Fruit fly (Drosophila melanogaster) whole organism, adult: ENCODE data around the gene Mip.

Experiments
- CG11617 ChIP-seq: fragments of 200-800 bp; sonication (Bioruptor generic); optimal IDR thresholded peaks from 2 replicates; lab custom pipeline; 2017; ENCODE audit warnings: mild to moderate bottlenecking, missing biosample characterization, missing genetic modification reagents, missing genetic modification characterization
- CG12768 ChIP-seq: fragments of 200-800 bp; sonication (Bioruptor generic); optimal IDR thresholded peaks from 2 replicates; lab custom pipeline; 2017; ENCODE audit warnings: missing biosample characterization, missing genetic modification characterization, mild to moderate bottlenecking, moderate library complexity, missing genetic modification reagents
- CG14711 ChIP-seq: fragments of 200-800 bp; sonication (Bioruptor generic); optimal IDR thresholded peaks from 2 replicates; lab custom pipeline; 2018; ENCODE audit warnings: missing biosample characterization, mild to moderate bottlenecking, missing genetic modification characterization, moderate library complexity
- CG1620 ChIP-seq: fragments of 200-800 bp; sonication (Bioruptor generic); optimal IDR thresholded peaks from 2 replicates; lab custom pipeline; 2016; ENCODE audit warnings: missing biosample characterization, missing genetic modification characterization
- CG33017 ChIP-seq: fragments of 200-800 bp; sonication (Bioruptor generic); optimal IDR thresholded peaks from 2 replicates; lab custom pipeline; 2018; ENCODE audit warnings: missing biosample characterization, mild to moderate bottlenecking, missing genetic modification characterization, moderate library complexity
- CG5204 ChIP-seq: fragments of 200-800 bp; sonication (Bioruptor generic); optimal IDR thresholded peaks from 2 replicates; lab custom pipeline; 2016; ENCODE audit warnings: missing biosample characterization, missing genetic modification characterization
- CG7045 ChIP-seq: fragments of 200-800 bp; sonication (Bioruptor generic); optimal IDR thresholded peaks from 2 replicates; lab custom pipeline; 2017; ENCODE audit warnings: missing biosample characterization, mild to moderate bottlenecking, missing genetic modification characterization
- CG7101 ChIP-seq: fragments of 200-800 bp; sonication (Bioruptor generic); optimal IDR thresholded peaks from 2 replicates; lab custom pipeline; 2018; ENCODE audit warnings: missing biosample characterization, mild to moderate bottlenecking, missing genetic modification characterization, moderate library complexity
- Clk ChIP-seq: fragments of 200-800 bp; sonication (Bioruptor generic); optimal IDR thresholded peaks from 2 replicates; lab custom pipeline; 2017; ENCODE audit warnings: missing biosample characterization, missing genetic modification characterization
- Crg-1 ChIP-seq: fragments of 200-800 bp; sonication (Bioruptor generic); optimal IDR thresholded peaks from 2 replicates; lab custom pipeline; 2016; ENCODE audit warnings: missing biosample characterization, missing genetic modification characterization
- Hr96 ChIP-seq: fragments of 200-800 bp; sonication (Bioruptor generic); optimal IDR thresholded peaks from 2 replicates; lab custom pipeline; 2016; ENCODE audit warnings: missing biosample characterization, missing genetic modification characterization
- Mnt ChIP-seq: fragments of 200-800 bp; sonication (Bioruptor generic); optimal IDR thresholded peaks from 2 replicates; lab custom pipeline; 2016; ENCODE audit warnings: missing biosample characterization, mild to moderate bottlenecking, missing genetic modification characterization
- bab1 ChIP-seq: fragments of 200-800 bp; sonication (Bioruptor generic); optimal IDR thresholded peaks from 3 replicates; lab custom pipeline; 2019; ENCODE audit warnings: missing biosample characterization, mild to moderate bottlenecking, missing genetic modification characterization, moderate library complexity
- cic ChIP-seq: fragments of 200-800 bp; sonication (Bioruptor generic); optimal IDR thresholded peaks from 2 replicates; lab custom pipeline; 2017; ENCODE audit warnings: missing biosample characterization, mild to moderate bottlenecking, missing genetic modification characterization, moderate library complexity
- cnc ChIP-seq, 2 experiments: fragments of >200 bp; optimal IDR thresholded peaks; 2 replicates each; lab custom pipeline; 2017
- kay ChIP-seq: fragments of 200-800 bp; sonication (Bioruptor generic); peaks from one replicate; lab custom pipeline; 2016; ENCODE audit warnings: missing biosample characterization, missing genetic modification characterization, borderline replicate concordance
- ovo ChIP-seq: fragments of 200-800 bp; sonication (Bioruptor generic); optimal IDR thresholded peaks from 2 replicates; lab custom pipeline; 2016; ENCODE audit warnings: missing biosample characterization, missing genetic modification characterization
- pad ChIP-seq: fragments of 200-800 bp; sonication (Bioruptor generic); optimal IDR thresholded peaks from 3 replicates; lab custom pipeline; 2017; ENCODE audit warnings: missing biosample characterization, missing genetic modification characterization, mild to moderate bottlenecking, moderate library complexity, missing genetic modification reagents
- tj ChIP-seq: fragments of 200-800 bp; sonication (Bioruptor generic); optimal IDR thresholded peaks from 3 replicates; lab custom pipeline; 2017; ENCODE audit warnings: missing biosample characterization, mild to moderate bottlenecking, missing genetic modification characterization, moderate library complexity
- toe ChIP-seq: fragments of 200-800 bp; sonication (Bioruptor generic); optimal IDR thresholded peaks from 2 replicates; lab custom pipeline; 2016; ENCODE audit warnings: missing biosample characterization, missing genetic modification characterization

Gene Mip

DNA sequence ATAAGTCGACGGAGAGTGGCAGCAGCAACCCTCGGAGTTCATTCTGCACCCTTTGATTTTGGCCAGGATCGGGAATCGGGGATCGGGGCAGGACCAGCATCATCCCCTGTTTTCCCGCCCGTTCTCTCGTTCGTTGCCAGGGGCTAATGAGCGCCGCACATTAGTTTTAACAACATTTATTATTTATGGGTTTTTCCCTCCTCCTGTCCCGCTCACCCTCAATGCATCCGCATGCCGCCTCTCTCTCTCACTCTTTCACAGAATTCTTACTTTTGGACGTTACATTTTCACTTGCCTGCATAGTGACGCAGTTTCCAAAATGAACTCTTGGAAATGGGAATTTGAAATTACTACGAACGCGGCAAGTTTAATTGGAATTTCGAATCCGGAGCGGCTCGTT lies 17.5 kb upstream of the Mip start:
- TF ChIP-seq cic (GFP tag; lab: Kevin White, UChicago) (no peak), tj (GFP tag; lab: Kevin White, UChicago) (no peak), kay (GFP tag; lab: Kevin White, UChicago) (no peak), CG11617 (GFP tag; lab: Kevin White, UChicago) (no peak), CG12768 (GFP tag; lab: Kevin White, UChicago) (no peak), CG14711 (no peak), Clk (GFP tag; lab: Kevin White, UChicago) (no peak), Crg-1 (GFP tag; lab: Kevin White, UChicago) (no peak), CG33017 (tag; lab: Kevin White, UChicago) (no peak), Hr96 (no peak), Mnt (GFP tag; lab: Kevin White, UChicago) (no peak), bab1 (GFP tag; lab: Kevin White, UChicago) (no peak), CG7045 (GFP tag; lab: Kevin White, UChicago) (no peak), CG7101 (no peak), CG1620 (GFP tag; lab: Kevin White, UChicago) (no peak), CG5204 (GFP tag; lab: Kevin White, UChicago) (no peak), toe (GFP tag; lab: Kevin White, UChicago) (no peak)

DNA sequence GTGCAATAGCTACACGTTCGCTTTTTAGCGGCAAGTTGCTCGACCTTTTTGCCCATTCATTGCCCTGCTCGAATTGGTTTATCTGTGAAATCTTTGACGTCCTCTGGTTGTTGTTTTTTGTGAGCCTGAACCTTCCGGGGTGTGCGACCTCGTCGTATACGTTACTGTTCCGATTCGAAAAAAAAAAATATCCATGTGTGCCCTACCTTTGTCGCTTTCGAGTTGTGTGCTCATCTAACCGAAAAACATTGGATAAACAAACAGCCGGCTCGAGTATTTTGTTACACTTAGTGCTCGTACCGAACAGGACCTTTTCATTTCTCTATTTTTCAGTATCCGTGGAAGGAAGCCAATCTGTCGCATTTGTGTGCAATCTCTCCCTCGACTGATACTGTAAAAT lies 14.6 kb upstream of the Mip start:
- no peak for TF ChIP-seq CG1620 (GFP tag; lab: Kevin White, UChicago)
- TF ChIP-seq CG11617 (GFP tag; lab: Kevin White, UChicago), result no peak
- TF ChIP-seq ovo (GFP tag; lab: Kevin White, UChicago), result no peak
- no peak for TF ChIP-seq Mnt (GFP tag; lab: Kevin White, UChicago)
- TF ChIP-seq CG5204 (GFP tag; lab: Kevin White, UChicago), result no peak
- TF ChIP-seq toe (GFP tag; lab: Kevin White, UChicago), result no peak
- TF ChIP-seq bab1 (GFP tag; lab: Kevin White, UChicago), result no peak

DNA sequence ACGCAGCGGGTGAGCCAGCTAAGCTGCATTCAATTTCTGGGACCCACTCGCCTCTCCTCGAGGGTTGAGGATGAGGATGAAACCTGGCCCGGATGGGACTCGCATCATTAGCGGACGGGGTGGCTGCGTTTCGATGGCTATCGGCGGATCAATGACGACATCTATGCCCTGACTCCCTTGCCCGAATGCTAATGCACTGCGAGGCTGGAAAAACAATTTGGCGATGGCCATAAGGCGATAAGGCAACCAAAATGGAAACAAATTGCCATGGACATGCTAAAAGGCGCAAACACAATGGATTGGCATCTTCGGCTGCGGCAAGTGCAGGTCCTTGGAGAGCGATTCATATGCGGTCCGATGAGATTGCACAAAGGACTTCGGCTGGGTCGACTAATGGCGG lies 13.5 kb upstream of the Mip start:
- no peak for TF ChIP-seq Clk (GFP tag; lab: Kevin White, UChicago)
- TF ChIP-seq Crg-1 (GFP tag; lab: Kevin White, UChicago), result no peak
- TF ChIP-seq CG14711, result no peak
- no peak for TF ChIP-seq toe (GFP tag; lab: Kevin White, UChicago)
- TF ChIP-seq cic (GFP tag; lab: Kevin White, UChicago), result no peak
- no peak for TF ChIP-seq CG7101
- TF ChIP-seq CG1620 (GFP tag; lab: Kevin White, UChicago), result no peak
- TF ChIP-seq CG11617 (GFP tag; lab: Kevin White, UChicago), result no peak
- no peak for TF ChIP-seq cnc (optimal IDR thresholded peaks at IDR 0.05; lab: Kevin White, UChicago)
- TF ChIP-seq CG5204 (GFP tag; lab: Kevin White, UChicago), result no peak
- TF ChIP-seq CG7045 (GFP tag; lab: Kevin White, UChicago), result no peak
- TF ChIP-seq kay (GFP tag; lab: Kevin White, UChicago), result no peak
- no peak for TF ChIP-seq pad (GFP tag; lab: Kevin White, UChicago)
- TF ChIP-seq Mnt (GFP tag; lab: Kevin White, UChicago), result no peak
- TF ChIP-seq CG33017 (tag; lab: Kevin White, UChicago), result no peak

DNA sequence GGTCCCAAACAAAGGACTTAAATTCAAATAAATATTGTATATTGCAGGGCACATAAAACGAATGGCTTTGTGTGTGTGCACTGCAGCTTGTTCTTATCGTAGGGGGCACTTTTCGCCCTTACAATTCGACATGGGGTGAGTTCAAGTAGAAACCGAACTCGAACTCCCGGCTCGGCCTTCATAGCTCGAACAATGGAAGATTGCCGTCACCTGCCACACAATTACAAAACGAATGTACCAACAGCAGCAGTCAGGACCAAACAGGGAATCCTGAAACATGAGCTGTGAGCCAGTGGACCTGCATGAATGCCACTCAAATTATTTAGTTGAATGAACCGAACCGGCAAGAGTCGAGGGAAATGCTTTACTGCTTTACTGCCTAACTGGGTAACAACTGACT lies 12.5 kb upstream of the Mip start:
- TF ChIP-seq CG33017 (tag; lab: Kevin White, UChicago) (no peak), CG12768 (GFP tag; lab: Kevin White, UChicago) (no peak), CG11617 (GFP tag; lab: Kevin White, UChicago) (no peak), Mnt (GFP tag; lab: Kevin White, UChicago) (no peak)

- TF ChIP-seq CG11617 (GFP tag; lab: Kevin White, UChicago), result no peak
- TF ChIP-seq tj (GFP tag; lab: Kevin White, UChicago), result no peak
- no peak for TF ChIP-seq Clk (GFP tag; lab: Kevin White, UChicago)
- no peak for TF ChIP-seq bab1 (GFP tag; lab: Kevin White, UChicago)
- no peak for TF ChIP-seq CG1620 (GFP tag; lab: Kevin White, UChicago)
- no peak for TF ChIP-seq cic (GFP tag; lab: Kevin White, UChicago)
- TF ChIP-seq CG33017 (tag; lab: Kevin White, UChicago), result no peak
- TF ChIP-seq Crg-1 (GFP tag; lab: Kevin White, UChicago), result no peak
- TF ChIP-seq toe (GFP tag; lab: Kevin White, UChicago), result no peak
- no peak for TF ChIP-seq CG12768 (GFP tag; lab: Kevin White, UChicago)
- no peak for TF ChIP-seq Mnt (GFP tag; lab: Kevin White, UChicago)
- TF ChIP-seq CG7045 (GFP tag; lab: Kevin White, UChicago), result no peak
- TF ChIP-seq CG7101, result no peak
These were observed 9.8 kb upstream of the Mip start, which contains the start of gene tap for dm6 chr3L:17359225-17359773. Gene tap, plus strand, starts transcription at chr3L:17359682.

DNA sequence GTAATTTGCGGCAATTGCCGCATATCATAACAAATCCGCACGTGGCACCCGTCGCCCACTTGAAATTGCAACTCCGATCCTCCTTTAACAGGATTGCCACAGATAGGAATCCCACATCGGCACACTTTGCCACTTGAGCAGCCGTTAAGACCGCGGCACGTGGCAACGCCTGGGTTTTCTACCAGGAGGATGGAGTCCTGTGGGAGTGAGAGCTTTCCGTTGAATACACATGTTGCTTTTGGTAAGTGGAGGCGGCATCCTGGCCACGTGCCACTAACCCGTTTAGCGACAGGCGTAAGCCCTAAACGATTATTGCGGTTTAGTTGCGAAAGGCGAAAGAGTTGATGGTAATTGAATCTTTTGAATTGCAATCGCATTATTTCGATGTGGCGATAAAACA lies 9.0 kb upstream of the Mip start:
- TF ChIP-seq cic (GFP tag; lab: Kevin White, UChicago) (no peak), CG7045 (GFP tag; lab: Kevin White, UChicago) (no peak), Crg-1 (GFP tag; lab: Kevin White, UChicago) (no peak), pad (GFP tag; lab: Kevin White, UChicago) (no peak), kay (GFP tag; lab: Kevin White, UChicago) (no peak), Hr96 (no peak), bab1 (GFP tag; lab: Kevin White, UChicago) (no peak), CG7101 (no peak), CG33017 (tag; lab: Kevin White, UChicago) (no peak), ovo (GFP tag; lab: Kevin White, UChicago) (no peak), tj (GFP tag; lab: Kevin White, UChicago) (no peak), Mnt (GFP tag; lab: Kevin White, UChicago) (no peak), cnc (optimal IDR thresholded peaks at IDR 0.05; lab: Kevin White, UChicago) (no peak), CG11617 (GFP tag; lab: Kevin White, UChicago) (no peak), CG12768 (GFP tag; lab: Kevin White, UChicago) (no peak), toe (GFP tag; lab: Kevin White, UChicago) (no peak)
